Worm (Caenorhabditis elegans) whole organism, early embryonic: ENCODE results near the gene mlc-3.

Source experiments
- B0310.2 ChIP-seq: sonication (generic microtip); optimal IDR thresholded peaks from 2 replicates; lab custom pipeline; 2016; ENCODE audit warnings: mild to moderate bottlenecking, missing genetic modification characterization, missing compliant biosample characterization
- F13C5.2 ChIP-seq: sonication (generic microtip); optimal IDR thresholded peaks from 2 replicates; lab custom pipeline; 2017; ENCODE audit warnings: mild to moderate bottlenecking, missing genetic modification characterization, inconsistent platforms, missing compliant biosample characterization
- aly-1 ChIP-seq: sonication (generic microtip); optimal IDR thresholded peaks from 2 replicates; lab custom pipeline; 2016; ENCODE audit warnings: missing genetic modification characterization, missing compliant biosample characterization
- ama-1 ChIP-seq: fragments of 150-350 bp; optimal IDR thresholded peaks from 2 replicates; lab custom pipeline; 2014
- ceh-13 ChIP-seq: fragments of 200-800 bp; sonication (Bioruptor generic); optimal IDR thresholded peaks from 2 replicates; lab custom pipeline; 2018; ENCODE audit warnings: mild to moderate bottlenecking, missing genetic modification characterization, missing compliant biosample characterization
- ceh-36 ChIP-seq: sonication (generic microtip); optimal IDR thresholded peaks from 2 replicates; lab custom pipeline; 2016; ENCODE audit warnings: missing genetic modification characterization, inconsistent platforms, missing compliant biosample characterization
- ets-7 ChIP-seq: sonication (generic microtip); optimal IDR thresholded peaks from 2 replicates; lab custom pipeline; 2016; ENCODE audit warnings: missing genotype, missing genetic modification characterization, missing compliant biosample characterization
- flt-1 ChIP-seq: fragments of 200-800 bp; sonication (Bioruptor generic); IDR thresholded peaks from 2 replicates; pipeline ENCODE4 v1.3.6; 2022; ENCODE audit warnings: missing genetic modification characterization, missing compliant biosample characterization
- hmbx-1 ChIP-seq: sonication (generic microtip); optimal IDR thresholded peaks from 2 replicates; lab custom pipeline; 2016; ENCODE audit warnings: mild to moderate bottlenecking, missing genetic modification characterization, missing compliant biosample characterization
- hmg-4 ChIP-seq: fragments of 200-800 bp; sonication (Bioruptor generic); optimal IDR thresholded peaks from 2 replicates; lab custom pipeline; 2018; ENCODE audit warnings: mild to moderate bottlenecking, missing genetic modification characterization, missing compliant biosample characterization
- hnd-1 ChIP-seq: sonication (generic microtip); optimal IDR thresholded peaks from 2 replicates; lab custom pipeline; 2016; ENCODE audit warnings: missing genetic modification characterization, missing compliant biosample characterization
- pes-1 ChIP-seq: fragments of 200-800 bp; sonication (Bioruptor generic); IDR thresholded peaks from 2 replicates; pipeline ENCODE4 v1.3.6; 2022; ENCODE audit warnings: missing genetic modification reagents, missing genetic modification characterization, missing compliant biosample characterization
- scrt-1 ChIP-seq: fragments of 200-800 bp; sonication (Bioruptor generic); IDR thresholded peaks from 2 replicates; pipeline ENCODE4 v1.3.6; 2022; ENCODE audit warnings: missing genetic modification characterization, missing compliant biosample characterization
- sea-1 ChIP-seq: fragments of 200-800 bp; sonication (Bioruptor generic); conservative IDR thresholded peaks from 2 replicates; pipeline ENCODE4 v1.3.6; 2022; ENCODE audit warnings: missing genetic modification characterization, missing compliant biosample characterization
- tbx-11 ChIP-seq: fragments of 200-800 bp; sonication (Bioruptor generic); IDR thresholded peaks from 2 replicates; pipeline ENCODE4 v1.3.6; 2022; ENCODE audit warnings: missing genetic modification characterization, missing compliant biosample characterization
- tbx-37 ChIP-seq: fragments of 200-800 bp; sonication (Bioruptor generic); conservative IDR thresholded peaks from 2 replicates; pipeline ENCODE4 v1.3.6; 2022; ENCODE audit warnings: missing genetic modification reagents, missing genetic modification characterization, missing compliant biosample characterization
- tra-4 ChIP-seq: sonication (generic microtip); optimal IDR thresholded peaks from 2 replicates; lab custom pipeline; 2017; ENCODE audit warnings: missing genetic modification characterization, missing compliant biosample characterization

mlc-3 gene

ce11 chrIII:5611604-5612324, 46.9 kb downstream of the mlc-3 start, which contains the start of gene bas-1:
bas-1 (plus strand) TSS chrIII:5612274.
- TF ChIP-seq aly-1 (tag; lab: Kevin White, UChicago) (no peak), ama-1 (no peak), tbx-37 (GFP tag; lab: Robert Waterston, UW) (no peak), hnd-1 (tag; lab: Kevin White, UChicago) (no peak)

- TF ChIP-seq hmbx-1 (tag; lab: Kevin White, UChicago) (no peak), ama-1 (no peak), flt-1 (GFP tag; lab: Robert Waterston, UW) (no peak), tbx-11 (GFP tag; lab: Robert Waterston, UW) (no peak), hnd-1 (tag; lab: Kevin White, UChicago) (no peak), F13C5.2 (tag; lab: Kevin White, UChicago) (no peak), B0310.2 (tag; lab: Kevin White, UChicago) (no peak), ets-7 (tag; lab: Kevin White, UChicago) (no peak), scrt-1 (GFP tag; lab: Robert Waterston, UW) (no peak), pes-1 (no peak), ceh-13 (GFP tag; lab: Kevin White, UChicago) (no peak), tbx-37 (GFP tag; lab: Robert Waterston, UW) (no peak), ceh-36 (no peak), aly-1 (tag; lab: Kevin White, UChicago) (no peak), tra-4 (tag; lab: Kevin White, UChicago) (no peak), hmg-4 (GFP tag; lab: Kevin White, UChicago) (no peak), sea-1 (no peak)
These were observed 49.8 kb downstream of the mlc-3 start, which contains the start of gene basl-1 for ce11 chrIII:5614648-5615047. basl-1 (plus strand) TSS chrIII:5614948.

ce11 chrIII:5615675-5616074, 50.9 kb downstream of the mlc-3 start:
- TF ChIP-seq ceh-13 (GFP tag; lab: Kevin White, UChicago) (no peak), scrt-1 (GFP tag; lab: Robert Waterston, UW) (no peak), hmg-4 (GFP tag; lab: Kevin White, UChicago) (no peak), tbx-11 (GFP tag; lab: Robert Waterston, UW) (no peak), F13C5.2 (tag; lab: Kevin White, UChicago) (no peak), ets-7 (tag; lab: Kevin White, UChicago) (no peak)
